Fruit fly (Drosophila melanogaster): Measurements from ENCODE around the gene lft.

dm6 chr2L:10373605-10374269 lies 9.5 kb downstream of the lft start, which contains the start of gene rho-5:
- TF ChIP-seq CG8478 (optimal IDR thresholded peaks at IDR 0.05) (no peak), pan (optimal IDR thresholded peaks at IDR 0.05) (no peak)

Data from whole organism.